Worm (Caenorhabditis elegans) whole organism, L1 larva: ENCODE results near the gene Y38H6C.13.

Experiments used
- C34B4.2 ChIP-seq: sonication (generic microtip); optimal IDR thresholded peaks from 2 replicates; lab custom pipeline; 2017; ENCODE audit warnings: mild to moderate bottlenecking, missing genetic modification characterization, missing compliant biosample characterization
- ceh-82 ChIP-seq, 3 experiments: fragments of 150-350 bp in 1 of 3; sonication (generic microtip) in 2 of 3; optimal IDR thresholded peaks; 2 replicates each; lab custom pipeline; 2014 to 2017; ENCODE audit warnings: missing biosample characterization in 3 of 3, missing genetic modification characterization in 3 of 3
- ceh-88 ChIP-seq: fragments of 200-800 bp; sonication (Bioruptor generic); IDR thresholded peaks from 2 replicates; pipeline ENCODE4 v1.3.6; 2022; ENCODE audit warnings: missing genetic modification characterization, missing compliant biosample characterization
- ces-1 ChIP-seq: fragments of 150-350 bp; optimal IDR thresholded peaks from 2 replicates; lab custom pipeline; 2014; ENCODE audit warnings: missing biosample characterization, missing genetic modification reagents, missing genetic modification characterization
- dsc-1 ChIP-seq: sonication (generic microtip); optimal IDR thresholded peaks from 2 replicates; lab custom pipeline; 2016; ENCODE audit warnings: mild to moderate bottlenecking, missing genetic modification characterization, missing compliant biosample characterization
- efl-1 ChIP-seq, 4 experiments: fragments of 150-350 bp; optimal IDR thresholded peaks in 3 of 4; peaks in 1 of 4; 1 replicate in 1 of 4; 2 replicates in 3 of 4; lab custom pipeline; 2014; ENCODE audit warnings: missing biosample characterization in 2 of 4, missing genetic modification characterization in 2 of 4, missing genetic modification reagents in 2 of 4
- egl-27 ChIP-seq, 2 experiments: fragments of 150-350 bp in 1 of 2; sonication (generic microtip); optimal IDR thresholded peaks; 3 replicates each; lab custom pipeline; 2017 to 2018; ENCODE audit warnings: missing biosample characterization in 2 of 2, missing genetic modification characterization in 2 of 2, missing genetic modification reagents in 2 of 2
- elt-2 ChIP-seq: sonication (generic microtip); optimal IDR thresholded peaks from 2 replicates; lab custom pipeline; 2016; ENCODE audit warnings: missing genetic modification characterization, mild to moderate bottlenecking, inconsistent platforms, missing compliant biosample characterization, missing genetic modification reagents
- elt-3 ChIP-seq, 6 experiments: fragments of 150-350 bp in 1 of 6; sonication (generic microtip); optimal IDR thresholded peaks; 2 replicates each; lab custom pipeline; 2017 to 2018; ENCODE audit warnings: missing biosample characterization in 6 of 6, missing genetic modification characterization in 6 of 6, inconsistent platforms in 1 of 6
- fkh-10 ChIP-seq: sonication (generic microtip); optimal IDR thresholded peaks from 2 replicates; lab custom pipeline; 2017; ENCODE audit warnings: missing biosample characterization, missing genetic modification reagents, missing genetic modification characterization
- fkh-8 ChIP-seq: sonication (generic microtip); optimal IDR thresholded peaks from 2 replicates; lab custom pipeline; 2016; ENCODE audit warnings: mild to moderate bottlenecking, missing genetic modification characterization, missing compliant biosample characterization
- isw-1 ChIP-seq: fragments of 200-800 bp; sonication (Bioruptor generic); IDR thresholded peaks from 2 replicates; pipeline ENCODE4 v1.3.6; 2022; ENCODE audit warnings: missing genetic modification characterization, missing compliant biosample characterization
- jun-1 ChIP-seq: fragments of 150-350 bp; optimal IDR thresholded peaks from 2 replicates; lab custom pipeline; 2014; ENCODE audit warnings: missing biosample characterization, missing genetic modification reagents, missing genetic modification characterization
- lin-13 ChIP-seq: fragments of 150-350 bp; optimal IDR thresholded peaks from 2 replicates; lab custom pipeline; 2014; ENCODE audit warnings: missing biosample characterization, missing genetic modification reagents, missing genetic modification characterization
- lin-14 ChIP-seq: fragments of 200-800 bp; sonication (Bioruptor generic); optimal IDR thresholded peaks from 2 replicates; lab custom pipeline; 2018; ENCODE audit warnings: mild to moderate bottlenecking, missing genetic modification characterization, moderate library complexity, missing compliant biosample characterization
- lin-15B ChIP-seq: fragments of 150-350 bp; sonication (generic microtip); optimal IDR thresholded peaks from 3 replicates; lab custom pipeline; 2014; ENCODE audit warnings: missing biosample characterization, missing genetic modification characterization
- lin-35 ChIP-seq, 2 experiments: fragments of 150-350 bp; optimal IDR thresholded peaks; 2 replicates each; lab custom pipeline; 2014; ENCODE audit warnings: missing biosample characterization in 2 of 2, missing genetic modification characterization in 2 of 2, missing genetic modification reagents in 2 of 2
- mdl-1 ChIP-seq, 2 experiments: fragments of 150-350 bp; optimal IDR thresholded peaks; 2 replicates each; lab custom pipeline; 2014 to 2017; ENCODE audit warnings: missing biosample characterization in 2 of 2, missing genetic modification characterization in 2 of 2, inconsistent platforms in 1 of 2
- nhr-20 ChIP-seq: sonication (generic microtip); optimal IDR thresholded peaks from 2 replicates; lab custom pipeline; 2016; ENCODE audit warnings: mild to moderate bottlenecking, missing genetic modification characterization, missing compliant biosample characterization
- nhr-71 ChIP-seq: sonication (generic microtip); optimal IDR thresholded peaks from 2 replicates; lab custom pipeline; 2016; ENCODE audit warnings: mild to moderate bottlenecking, missing genetic modification characterization, moderate library complexity, missing compliant biosample characterization
- nhr-85 ChIP-seq: sonication (generic microtip); peaks from one replicate; lab custom pipeline; 2016; ENCODE audit warnings: missing genetic modification characterization, inconsistent platforms, missing compliant biosample characterization
- pqm-1 ChIP-seq: sonication (generic microtip); optimal IDR thresholded peaks from 3 replicates; lab custom pipeline; 2017; ENCODE audit warnings: missing biosample characterization, missing genetic modification characterization
- rnt-1 ChIP-seq: sonication (generic microtip); optimal IDR thresholded peaks from 2 replicates; lab custom pipeline; 2016; ENCODE audit warnings: mild to moderate bottlenecking, missing genetic modification characterization, moderate library complexity, missing compliant biosample characterization
- snu-23 ChIP-seq: sonication (generic microtip); optimal IDR thresholded peaks from 2 replicates; lab custom pipeline; 2016; ENCODE audit warnings: missing genetic modification characterization, missing compliant biosample characterization
- sox-4 ChIP-seq: sonication (generic microtip); optimal IDR thresholded peaks from 2 replicates; lab custom pipeline; 2016; ENCODE audit warnings: missing genetic modification characterization, missing compliant biosample characterization
- swsn-7 ChIP-seq: sonication (generic microtip); optimal IDR thresholded peaks from 2 replicates; lab custom pipeline; 2016; ENCODE audit warnings: missing genetic modification characterization, missing compliant biosample characterization
- unc-130 ChIP-seq: fragments of 150-350 bp; optimal IDR thresholded peaks from 2 replicates; lab custom pipeline; 2017; ENCODE audit warnings: missing biosample characterization, missing genetic modification characterization, inconsistent platforms
- zag-1 ChIP-seq: fragments of 150-350 bp; optimal IDR thresholded peaks from 2 replicates; lab custom pipeline; 2014; ENCODE audit warnings: missing biosample characterization, missing genetic modification characterization
- zip-4 ChIP-seq: fragments of 200-800 bp; sonication (Bioruptor generic); optimal IDR thresholded peaks from 2 replicates; lab custom pipeline; 2018; ENCODE audit warnings: mild to moderate bottlenecking, missing genetic modification characterization, moderate library complexity, missing compliant biosample characterization

Gene Y38H6C.13

ce11 chrV:20493271-20494231 is 34.0 kb upstream of the Y38H6C.13 start, which contains the start of gene B0250.5 (continued):
- TF ChIP-seq swsn-7: peak; percentile 68
- TF ChIP-seq, all 84 proteins: peak for 26

- peak; percentile 38 for TF ChIP-seq elt-2 (tag; lab: Kevin White, UChicago)
- TF ChIP-seq efl-1 (optimal IDR thresholded peaks at IDR 0.05; lab: Kevin White, UChicago): no peak
- peak in 1 of 2 experiments; percentile 25 for TF ChIP-seq efl-1 (GFP tag; optimal IDR thresholded peaks at IDR 0.05 in 1 of 2; lab: Kevin White, UChicago)
- no peak for TF ChIP-seq C34B4.2 (tag; lab: Kevin White, UChicago)
These were observed 30.1 kb upstream of the Y38H6C.13 start for ce11 chrV:20497537-20497936.

- no peak for TF ChIP-seq elt-3 (tag; optimal IDR thresholded peaks at IDR 0.05; lab: Kevin White, UChicago)
- TF ChIP-seq unc-130 (tag; lab: Kevin White, UChicago): no peak
- no peak for TF ChIP-seq ceh-82 (tag; optimal IDR thresholded peaks at IDR 0.05; lab: Kevin White, UChicago)
- no peak for TF ChIP-seq rnt-1
- TF ChIP-seq mdl-1 (tag; optimal IDR thresholded peaks at IDR 0.05; lab: Kevin White, UChicago): peak in 1 of 2 experiments; percentile 12
- TF ChIP-seq lin-15B (tag; lab: Kevin White, UChicago): no peak
- no peak for TF ChIP-seq ces-1
- TF ChIP-seq ceh-88: no peak
- TF ChIP-seq fkh-10: no peak
- no peak for TF ChIP-seq snu-23 (GFP tag; lab: Kevin White, UChicago)
- no peak for TF ChIP-seq egl-27 (tag; optimal IDR thresholded peaks at IDR 0.05; lab: Kevin White, UChicago)
- peak; percentile 18 for TF ChIP-seq nhr-71 (tag; lab: Kevin White, UChicago)
- peak; percentile 72 for TF ChIP-seq elt-2 (tag; lab: Kevin White, UChicago)
- no peak for TF ChIP-seq lin-13 (GFP tag; lab: Kevin White, UChicago)
- TF ChIP-seq lin-14: peak; percentile 15
- TF ChIP-seq jun-1 (tag; lab: Kevin White, UChicago): no peak
- no peak for TF ChIP-seq efl-1 (optimal IDR thresholded peaks at IDR 0.05; lab: Kevin White, UChicago)
- TF ChIP-seq efl-1 (GFP tag; optimal IDR thresholded peaks at IDR 0.05 in 1 of 2; lab: Kevin White, UChicago): no peak
- peak in 1 of 2 experiments; percentile 15 for TF ChIP-seq lin-35 (GFP tag; optimal IDR thresholded peaks at IDR 0.05; lab: Kevin White, UChicago)
- no peak for TF ChIP-seq sox-4 (tag; lab: Kevin White, UChicago)
- TF ChIP-seq, all 84 proteins: peak for 5
These were observed 28.6 kb upstream of the Y38H6C.13 start, which contains the start of gene dct-16 for ce11 chrV:20498980-20499379. dct-16 (minus strand) TSS chrV:20499057.

ce11 chrV:20499642-20500041 is 28.0 kb upstream of the Y38H6C.13 start:
- TF ChIP-seq C34B4.2 (tag; lab: Kevin White, UChicago): no peak
- TF ChIP-seq nhr-85 (tag; lab: Kevin White, UChicago): no peak
- TF ChIP-seq lin-13 (GFP tag; lab: Kevin White, UChicago): no peak
- TF ChIP-seq zip-4 (GFP tag; lab: Kevin White, UChicago): no peak
- no peak for TF ChIP-seq isw-1 (GFP tag; lab: Robert Waterston, UW)
- TF ChIP-seq dsc-1 (tag; lab: Kevin White, UChicago): no peak
- no peak for TF ChIP-seq snu-23 (GFP tag; lab: Kevin White, UChicago)
- TF ChIP-seq pqm-1 (tag; lab: Kevin White, UChicago): no peak

ce11 chrV:20500405-20500804 is 27.2 kb upstream of the Y38H6C.13 start, which contains the start of gene dct-14:
dct-14 (minus strand) TSS chrV:20500505.
- TF ChIP-seq fkh-8 (tag; lab: Kevin White, UChicago) (peak; percentile 14), efl-1 (optimal IDR thresholded peaks at IDR 0.05; lab: Kevin White, UChicago) (no peak), efl-1 (GFP tag; optimal IDR thresholded peaks at IDR 0.05 in 1 of 2; lab: Kevin White, UChicago) (peak in 1 of 2 experiments; percentile 1), zag-1 (no peak), nhr-20 (tag; lab: Kevin White, UChicago) (no peak)
